Worm (Caenorhabditis elegans) whole organism, L1 larva: ENCODE measurements around the gene clp-6.

Experiments
- C34B4.2 ChIP-seq: sonication (generic microtip); optimal IDR thresholded peaks from 2 replicates; lab custom pipeline; 2017; ENCODE audit warnings: mild to moderate bottlenecking, missing genetic modification characterization, missing compliant biosample characterization
- ama-1 ChIP-seq: fragments of 150-350 bp; optimal IDR thresholded peaks from 2 replicates; lab custom pipeline; 2014
- blmp-1 ChIP-seq: fragments of 150-350 bp; optimal IDR thresholded peaks from 2 replicates; lab custom pipeline; 2014; ENCODE audit warnings: missing biosample characterization, missing genetic modification characterization
- ceh-63 ChIP-seq: fragments of 200-800 bp; sonication (Bioruptor generic); optimal IDR thresholded peaks from 2 replicates; lab custom pipeline; 2018; ENCODE audit warnings: mild to moderate bottlenecking, missing genetic modification characterization, missing compliant biosample characterization
- ceh-90 ChIP-seq: sonication (generic microtip); optimal IDR thresholded peaks from 2 replicates; lab custom pipeline; 2016; ENCODE audit warnings: missing genetic modification characterization, missing compliant biosample characterization
- dpl-1 ChIP-seq, 3 experiments: fragments of 150-350 bp in 2 of 3; sonication (generic microtip) in 1 of 3; optimal IDR thresholded peaks; 2 replicates each; lab custom pipeline; 2014 to 2017; ENCODE audit warnings: missing biosample characterization in 3 of 3, missing genetic modification characterization in 3 of 3, missing genetic modification reagents in 3 of 3
- efl-1 ChIP-seq, 4 experiments: fragments of 150-350 bp; optimal IDR thresholded peaks in 3 of 4; peaks in 1 of 4; 1 replicate in 1 of 4; 2 replicates in 3 of 4; lab custom pipeline; 2014; ENCODE audit warnings: missing biosample characterization in 2 of 4, missing genetic modification characterization in 2 of 4, missing genetic modification reagents in 2 of 4
- egl-27 ChIP-seq, 2 experiments: fragments of 150-350 bp in 1 of 2; sonication (generic microtip); optimal IDR thresholded peaks; 3 replicates each; lab custom pipeline; 2017 to 2018; ENCODE audit warnings: missing biosample characterization in 2 of 2, missing genetic modification characterization in 2 of 2, missing genetic modification reagents in 2 of 2
- elt-2 ChIP-seq: sonication (generic microtip); optimal IDR thresholded peaks from 2 replicates; lab custom pipeline; 2016; ENCODE audit warnings: missing genetic modification characterization, mild to moderate bottlenecking, inconsistent platforms, missing compliant biosample characterization, missing genetic modification reagents
- fkh-8 ChIP-seq: sonication (generic microtip); optimal IDR thresholded peaks from 2 replicates; lab custom pipeline; 2016; ENCODE audit warnings: mild to moderate bottlenecking, missing genetic modification characterization, missing compliant biosample characterization
- fos-1 ChIP-seq: fragments of 150-350 bp; optimal IDR thresholded peaks from 2 replicates; lab custom pipeline; 2014; ENCODE audit warnings: missing biosample characterization, missing genetic modification characterization
- grh-1 ChIP-seq: fragments of 200-800 bp; sonication (Bioruptor generic); IDR thresholded peaks from 2 replicates; pipeline ENCODE4 v1.3.6; 2022; ENCODE audit warnings: missing genetic modification reagents, missing genetic modification characterization, missing compliant biosample characterization
- isw-1 ChIP-seq: fragments of 200-800 bp; sonication (Bioruptor generic); IDR thresholded peaks from 2 replicates; pipeline ENCODE4 v1.3.6; 2022; ENCODE audit warnings: missing genetic modification characterization, missing compliant biosample characterization
- lin-14 ChIP-seq: fragments of 200-800 bp; sonication (Bioruptor generic); optimal IDR thresholded peaks from 2 replicates; lab custom pipeline; 2018; ENCODE audit warnings: mild to moderate bottlenecking, missing genetic modification characterization, moderate library complexity, missing compliant biosample characterization
- lin-15B ChIP-seq: fragments of 150-350 bp; sonication (generic microtip); optimal IDR thresholded peaks from 3 replicates; lab custom pipeline; 2014; ENCODE audit warnings: missing biosample characterization, missing genetic modification characterization
- lsy-2 ChIP-seq, 2 experiments: fragments of 150-350 bp; optimal IDR thresholded peaks; 2 replicates each; lab custom pipeline; 2014; ENCODE audit warnings: missing biosample characterization in 2 of 2, missing genetic modification characterization in 2 of 2
- mab-9 ChIP-seq: fragments of 200-800 bp; sonication (Bioruptor generic); IDR thresholded peaks from 2 replicates; pipeline ENCODE4 v1.3.6; 2022; ENCODE audit warnings: missing genetic modification reagents, missing genetic modification characterization, missing compliant biosample characterization
- mdl-1 ChIP-seq, 2 experiments: fragments of 150-350 bp; optimal IDR thresholded peaks; 2 replicates each; lab custom pipeline; 2014 to 2017; ENCODE audit warnings: missing biosample characterization in 2 of 2, missing genetic modification characterization in 2 of 2, inconsistent platforms in 1 of 2
- mef-2 ChIP-seq: fragments of 150-350 bp; optimal IDR thresholded peaks from 2 replicates; lab custom pipeline; 2014; ENCODE audit warnings: missing biosample characterization, missing genetic modification characterization
- mep-1 ChIP-seq: fragments of 150-350 bp; optimal IDR thresholded peaks from 2 replicates; lab custom pipeline; 2014; ENCODE audit warnings: missing biosample characterization, missing genetic modification characterization
- nhr-12 ChIP-seq: sonication (generic microtip); optimal IDR thresholded peaks from 2 replicates; lab custom pipeline; 2017; ENCODE audit warnings: missing biosample characterization, missing genetic modification characterization
- nhr-19 ChIP-seq: fragments of 200-800 bp; sonication (Bioruptor generic); conservative IDR thresholded peaks from 2 replicates; pipeline ENCODE4 v1.3.6; 2022; ENCODE audit warnings: missing genetic modification characterization, missing compliant biosample characterization
- nhr-20 ChIP-seq: sonication (generic microtip); optimal IDR thresholded peaks from 2 replicates; lab custom pipeline; 2016; ENCODE audit warnings: mild to moderate bottlenecking, missing genetic modification characterization, missing compliant biosample characterization
- nhr-28 ChIP-seq: fragments of 150-350 bp; optimal IDR thresholded peaks from 2 replicates; lab custom pipeline; 2014; ENCODE audit warnings: missing biosample characterization, missing genetic modification characterization
- nhr-47 ChIP-seq: sonication (generic microtip); optimal IDR thresholded peaks from 2 replicates; lab custom pipeline; 2016; ENCODE audit warnings: mild to moderate bottlenecking, missing genetic modification characterization, moderate library complexity, missing compliant biosample characterization
- nhr-71 ChIP-seq: sonication (generic microtip); optimal IDR thresholded peaks from 2 replicates; lab custom pipeline; 2016; ENCODE audit warnings: mild to moderate bottlenecking, missing genetic modification characterization, moderate library complexity, missing compliant biosample characterization
- nhr-77 ChIP-seq: fragments of 150-350 bp; optimal IDR thresholded peaks from 2 replicates; lab custom pipeline; 2014; ENCODE audit warnings: missing biosample characterization, missing genetic modification characterization
- nhr-85 ChIP-seq: sonication (generic microtip); peaks from one replicate; lab custom pipeline; 2016; ENCODE audit warnings: missing genetic modification characterization, inconsistent platforms, missing compliant biosample characterization
- nhr-90 ChIP-seq: sonication (generic microtip); optimal IDR thresholded peaks from 2 replicates; lab custom pipeline; 2016; ENCODE audit warnings: mild to moderate bottlenecking, missing genetic modification characterization, missing compliant biosample characterization; ENCODE audit not compliant: poor library complexity
- skn-1 ChIP-seq: fragments of 150-350 bp; optimal IDR thresholded peaks from 2 replicates; lab custom pipeline; 2014; ENCODE audit warnings: missing biosample characterization, missing genetic modification characterization
- snu-23 ChIP-seq: sonication (generic microtip); optimal IDR thresholded peaks from 2 replicates; lab custom pipeline; 2016; ENCODE audit warnings: missing genetic modification characterization, missing compliant biosample characterization
- sptf-1 ChIP-seq: fragments of 150-350 bp; optimal IDR thresholded peaks from 2 replicates; lab custom pipeline; 2014; ENCODE audit warnings: missing biosample characterization, missing genetic modification characterization
- swsn-7 ChIP-seq: sonication (generic microtip); optimal IDR thresholded peaks from 2 replicates; lab custom pipeline; 2016; ENCODE audit warnings: missing genetic modification characterization, missing compliant biosample characterization
- unc-86 ChIP-seq: sonication (generic microtip); optimal IDR thresholded peaks from 2 replicates; lab custom pipeline; 2016; ENCODE audit warnings: missing genetic modification characterization, missing compliant biosample characterization
- zag-1 ChIP-seq: fragments of 150-350 bp; optimal IDR thresholded peaks from 2 replicates; lab custom pipeline; 2014; ENCODE audit warnings: missing biosample characterization, missing genetic modification characterization

Gene clp-6

DNA sequence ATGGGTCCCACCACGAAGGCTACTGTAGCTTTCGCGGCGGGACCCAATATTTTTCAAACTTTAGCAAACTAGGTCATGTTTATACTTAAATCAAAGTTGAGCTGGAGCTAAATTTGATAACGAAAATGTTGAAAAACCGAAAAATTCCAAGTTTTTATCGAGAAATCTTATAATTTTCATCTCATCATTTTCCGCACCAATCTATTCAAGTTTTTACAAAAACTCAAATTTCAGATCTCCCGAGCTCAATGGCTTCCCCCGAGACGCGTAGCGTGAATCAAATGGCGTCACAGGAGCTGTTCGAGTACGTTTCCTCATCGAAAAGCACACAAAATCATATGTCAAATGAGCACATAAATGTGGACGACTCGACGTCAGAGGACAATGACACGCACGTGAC, 36.9 kb downstream of the clp-6 start:
- TF ChIP-seq mdl-1 (tag; optimal IDR thresholded peaks at IDR 0.05; lab: Kevin White, UChicago) (no peak), efl-1 (optimal IDR thresholded peaks at IDR 0.05; lab: Kevin White, UChicago) (no peak), efl-1 (GFP tag; optimal IDR thresholded peaks at IDR 0.05 in 1 of 2; lab: Kevin White, UChicago) (peak in 1 of 2 experiments; percentile 56), skn-1 (no peak), nhr-12 (tag; lab: Kevin White, UChicago) (no peak), lin-14 (no peak)

ce11 chrIV:1394077-1394476, 40.8 kb downstream of the clp-6 start:
- no peak for TF ChIP-seq lin-14
- TF ChIP-seq nhr-77 (tag; lab: Kevin White, UChicago), result no peak
- TF ChIP-seq sptf-1 (tag; lab: Kevin White, UChicago), result no peak

DNA sequence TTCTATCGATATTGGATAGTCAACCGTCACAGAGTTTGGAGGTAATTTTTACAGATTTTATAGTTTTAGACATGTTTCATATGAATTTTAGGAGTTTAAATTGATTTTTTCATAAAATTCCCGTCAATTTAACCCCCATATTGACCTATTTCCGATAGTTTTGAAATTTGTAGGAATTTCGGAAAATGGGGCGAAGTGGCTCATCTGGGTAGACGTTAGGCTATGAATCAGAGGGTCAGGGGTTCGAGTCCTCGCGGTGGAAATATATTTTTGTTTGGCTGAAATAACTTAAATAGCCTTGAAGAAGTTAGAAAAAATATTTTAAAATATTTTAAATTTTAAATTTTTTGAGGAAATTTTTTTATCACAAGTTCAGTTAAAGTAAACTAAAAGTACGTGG, 43.4 kb downstream of the clp-6 start:
- TF ChIP-seq egl-27 (tag; optimal IDR thresholded peaks at IDR 0.05; lab: Kevin White, UChicago) (no peak), unc-86 (tag; lab: Kevin White, UChicago) (no peak), nhr-71 (tag; lab: Kevin White, UChicago) (no peak), grh-1 (GFP tag; lab: Robert Waterston, UW) (0 out of 2 replicates have a peak, but pooled peaks have one; percentile 21)

DNA sequence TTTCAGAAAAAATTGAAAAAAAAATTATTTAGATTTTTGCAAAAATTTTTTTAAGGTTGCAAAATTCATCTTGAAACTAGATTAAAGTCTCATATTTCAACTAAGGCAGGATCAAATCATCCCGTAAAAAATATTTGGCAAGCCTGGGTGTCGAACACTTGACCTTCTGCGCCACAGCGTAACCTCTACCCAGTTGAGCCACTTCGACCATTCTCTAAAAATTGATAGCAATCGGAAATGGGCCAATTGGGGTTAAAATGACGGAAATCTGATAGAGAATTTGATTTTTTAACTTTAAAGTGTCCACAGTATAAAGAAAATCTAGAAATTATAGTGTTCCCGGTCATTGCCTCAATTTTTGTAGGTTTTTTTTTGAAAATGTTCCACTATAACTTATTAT, 44.7 kb downstream of the clp-6 start:
- no peak for TF ChIP-seq zag-1 (tag; lab: Kevin White, UChicago)
- TF ChIP-seq mef-2 (tag; lab: Kevin White, UChicago), result no peak
- TF ChIP-seq ceh-63 (GFP tag; lab: Kevin White, UChicago), result no peak
- TF ChIP-seq lsy-2 (tag; optimal IDR thresholded peaks at IDR 0.05; lab: Kevin White, UChicago), result no peak
- TF ChIP-seq elt-2 (tag; lab: Kevin White, UChicago), result no peak
- TF ChIP-seq ceh-90 (tag; lab: Kevin White, UChicago), result no peak
- no peak for TF ChIP-seq lin-15B (tag; lab: Kevin White, UChicago)

DNA sequence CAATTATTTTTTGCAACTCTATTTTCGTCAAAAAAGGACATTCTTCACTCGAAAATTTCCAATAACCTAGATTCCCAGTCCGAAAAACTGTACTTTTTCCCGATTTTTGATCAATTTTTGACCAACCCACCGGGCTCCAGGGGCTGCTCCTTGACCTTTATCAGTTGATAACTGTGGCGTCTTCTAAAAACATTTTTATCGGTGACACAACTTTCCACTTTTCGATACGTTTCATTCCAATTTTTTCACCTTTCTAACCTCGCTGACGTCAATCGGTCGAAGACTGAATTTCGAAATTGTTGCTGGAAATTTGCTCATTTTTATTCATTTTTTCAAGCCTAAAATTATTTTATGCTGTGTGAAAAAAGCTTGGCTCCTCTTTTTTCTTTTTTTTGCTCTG, 45.2 kb downstream of the clp-6 start:
- TF ChIP-seq grh-1 (GFP tag; lab: Robert Waterston, UW) (no peak), elt-2 (tag; lab: Kevin White, UChicago) (peak; percentile 42), mab-9 (GFP tag; lab: Robert Waterston, UW) (no peak)

ce11 chrIV:1389021-1389420, 45.8 kb downstream of the clp-6 start:
- peak; percentile 89 for TF ChIP-seq nhr-85 (tag; lab: Kevin White, UChicago)
- peak in 1 of 3 experiments; percentile 24 for TF ChIP-seq dpl-1 (GFP tag; optimal IDR thresholded peaks at IDR 0.05; lab: Kevin White, UChicago)
- peak in 1 of 2 experiments; percentile 7 for TF ChIP-seq efl-1 (optimal IDR thresholded peaks at IDR 0.05; lab: Kevin White, UChicago)
- no peak for TF ChIP-seq efl-1 (GFP tag; optimal IDR thresholded peaks at IDR 0.05 in 1 of 2; lab: Kevin White, UChicago)
- peak; percentile 96 for TF ChIP-seq grh-1 (GFP tag; lab: Robert Waterston, UW)
- TF ChIP-seq mep-1 (tag; lab: Kevin White, UChicago), result peak; percentile 7
- no peak for TF ChIP-seq ama-1 (lab: Kevin White, UChicago)
- TF ChIP-seq nhr-71 (tag; lab: Kevin White, UChicago), result peak; percentile 66
- TF ChIP-seq fkh-8, result no peak
- no peak for TF ChIP-seq nhr-28
- TF ChIP-seq swsn-7, result peak; percentile 9
- TF ChIP-seq lsy-2 (tag; optimal IDR thresholded peaks at IDR 0.05; lab: Kevin White, UChicago), result peak; percentile 22 to 25
- peak; percentile 64 for TF ChIP-seq lin-14
- peak; percentile 71 for TF ChIP-seq nhr-20
- TF ChIP-seq isw-1, result no peak
- peak; percentile 64 for TF ChIP-seq snu-23 (GFP tag; lab: Kevin White, UChicago)
- peak in 1 of 2 experiments; percentile 3 for TF ChIP-seq mdl-1 (tag; optimal IDR thresholded peaks at IDR 0.05; lab: Kevin White, UChicago)
- peak; percentile 41 for TF ChIP-seq nhr-90 (tag; lab: Kevin White, UChicago)
- peak; percentile 28 for TF ChIP-seq nhr-19 (GFP tag; lab: Robert Waterston, UW)
- peak; percentile 58 for TF ChIP-seq blmp-1 (tag; lab: Kevin White, UChicago)
- peak; percentile 29 for TF ChIP-seq nhr-47
- TF ChIP-seq C34B4.2, result no peak
- TF ChIP-seq fos-1, result no peak
